Worm (Caenorhabditis elegans): ENCODE measurements around the gene Y49F6B.12.

The Y49F6B.12 gene

ce11 chrII:3446647-3447046 lies 25.6 kb downstream of the Y49F6B.12 start, which contains the start of the genes C16C8.20 and gldi-6:
Gene C16C8.20, plus strand, starts transcription at chrII:3446947.
Gene gldi-6, plus strand, starts transcription at chrII:3446947.
- TF ChIP-seq unc-62 (GFP tag; optimal IDR thresholded peaks at IDR 0.05), result no peak

- no peak for TF ChIP-seq unc-62 (GFP tag; optimal IDR thresholded peaks at IDR 0.05)
Measured at ce11 chrII:3445285-3445806, 26.9 kb downstream of the Y49F6B.12 start, which contains the start of the genes C16C8.5 and C16C8.16. Gene C16C8.5, minus strand, starts transcription at chrII:3445385. Gene C16C8.16, plus strand, starts transcription at chrII:3445756.

ce11 chrII:3444280-3444679 lies 27.9 kb downstream of the Y49F6B.12 start, which contains the start of gene C16C8.4:
Gene C16C8.4, minus strand, starts transcription at chrII:3444380.
- no peak for TF ChIP-seq unc-62 (GFP tag; optimal IDR thresholded peaks at IDR 0.05)

ce11 chrII:3443154-3443553 lies 29.1 kb downstream of the Y49F6B.12 start, which contains the start of gene C16C8.22:
Gene C16C8.22, minus strand, starts transcription at chrII:3443254.
- TF ChIP-seq unc-62 (GFP tag; optimal IDR thresholded peaks at IDR 0.05), result no peak

ce11 chrII:3441377-3441776 lies 30.8 kb downstream of the Y49F6B.12 start, which contains the start of gene C16C8.27:
Gene C16C8.27, plus strand, starts transcription at chrII:3441677.
- TF ChIP-seq unc-62 (GFP tag; optimal IDR thresholded peaks at IDR 0.05), result no peak

ce11 chrII:3440641-3440926 lies 31.6 kb downstream of the Y49F6B.12 start, which contains the start of gene C16C8.17:
Gene C16C8.17, plus strand, starts transcription at chrII:3440827.
- TF ChIP-seq unc-62 (GFP tag; optimal IDR thresholded peaks at IDR 0.05), result no peak

- TF ChIP-seq unc-62 (GFP tag; optimal IDR thresholded peaks at IDR 0.05), result no peak
Measured at ce11 chrII:3439842-3440640, 32.2 kb downstream of the Y49F6B.12 start.

ce11 chrII:3439244-3439698 lies 32.9 kb downstream of the Y49F6B.12 start:
- no peak for TF ChIP-seq unc-62 (GFP tag; optimal IDR thresholded peaks at IDR 0.05)

- no peak for TF ChIP-seq unc-62 (GFP tag; optimal IDR thresholded peaks at IDR 0.05)
Measured at ce11 chrII:3438280-3438679, 33.9 kb downstream of the Y49F6B.12 start.

ce11 chrII:3437393-3437792 lies 34.8 kb downstream of the Y49F6B.12 start:
- TF ChIP-seq unc-62 (GFP tag; optimal IDR thresholded peaks at IDR 0.05), result no peak

ce11 chrII:3436412-3436811 lies 35.8 kb downstream of the Y49F6B.12 start, which contains the start of gene skpo-2:
Gene skpo-2, minus strand, starts transcription at chrII:3436512.
- TF ChIP-seq unc-62 (GFP tag; optimal IDR thresholded peaks at IDR 0.05), result no peak

ce11 chrII:3434893-3435503 lies 37.2 kb downstream of the Y49F6B.12 start:
- no peak for TF ChIP-seq unc-62 (GFP tag; optimal IDR thresholded peaks at IDR 0.05)

- no peak for TF ChIP-seq unc-62 (GFP tag; optimal IDR thresholded peaks at IDR 0.05)
Measured at ce11 chrII:3429400-3429799, 42.8 kb downstream of the Y49F6B.12 start, which contains the start of gene C16C8.18. Gene C16C8.18, plus strand, starts transcription at chrII:3429700.

- no peak for TF ChIP-seq unc-62 (GFP tag; optimal IDR thresholded peaks at IDR 0.05)
Measured at ce11 chrII:3428158-3428704, 44.0 kb downstream of the Y49F6B.12 start.

ce11 chrII:3425433-3425832 lies 46.8 kb downstream of the Y49F6B.12 start, which contains the start of gene nep-11:
Gene nep-11, minus strand, starts transcription at chrII:3425533.
- TF ChIP-seq unc-62 (GFP tag; optimal IDR thresholded peaks at IDR 0.05), result no peak

- no peak for TF ChIP-seq unc-62 (GFP tag; optimal IDR thresholded peaks at IDR 0.05)
Measured at ce11 chrII:3422938-3423337, 49.3 kb downstream of the Y49F6B.12 start.

Measured in whole organism, dauer.